Worm (Caenorhabditis elegans) whole organism, L2 larva: ENCODE data around the gene T04F3.5.

ENCODE experiments used
- ZK546.5 ChIP-seq: sonication (generic microtip); optimal IDR thresholded peaks from 2 replicates; lab custom pipeline; 2017; ENCODE audit warnings: missing biosample characterization, missing genetic modification characterization
- aly-2 ChIP-seq: fragments of 150-350 bp; optimal IDR thresholded peaks from 2 replicates; lab custom pipeline; 2014; ENCODE audit warnings: missing biosample characterization, missing genetic modification characterization
- ama-1 ChIP-seq: fragments of 150-350 bp; optimal IDR thresholded peaks from 2 replicates; lab custom pipeline; 2018; ENCODE audit warnings: inconsistent platforms
- elt-1 ChIP-seq: fragments of 150-350 bp; optimal IDR thresholded peaks from 2 replicates; lab custom pipeline; 2014; ENCODE audit warnings: missing biosample characterization, missing genetic modification characterization
- elt-3 ChIP-seq: sonication (generic microtip); optimal IDR thresholded peaks from 2 replicates; lab custom pipeline; 2017; ENCODE audit warnings: missing biosample characterization, missing genetic modification characterization
- lin-11 ChIP-seq: fragments of 150-350 bp; sonication (generic microtip); optimal IDR thresholded peaks from 2 replicates; lab custom pipeline; 2014; ENCODE audit warnings: missing biosample characterization, missing genetic modification characterization, inconsistent platforms, mixed read lengths
- lin-13 ChIP-seq: fragments of 150-350 bp; optimal IDR thresholded peaks from 2 replicates; lab custom pipeline; 2014; ENCODE audit warnings: missing biosample characterization, missing genetic modification reagents, missing genetic modification characterization
- lin-39 ChIP-seq: fragments of 150-350 bp; optimal IDR thresholded peaks from 2 replicates; lab custom pipeline; 2014; ENCODE audit warnings: missing biosample characterization, missing genetic modification reagents, missing genetic modification characterization
- lsy-2 ChIP-seq, 2 experiments: fragments of 150-350 bp in 1 of 2; sonication (generic microtip) in 1 of 2; optimal IDR thresholded peaks; 2 replicates each; lab custom pipeline; 2014 to 2017; ENCODE audit warnings: missing biosample characterization in 2 of 2, missing genetic modification characterization in 2 of 2
- nhr-6 ChIP-seq: fragments of 150-350 bp; optimal IDR thresholded peaks from 2 replicates; lab custom pipeline; 2014; ENCODE audit warnings: missing biosample characterization, missing genetic modification characterization
- nhr-77 ChIP-seq: fragments of 150-350 bp; optimal IDR thresholded peaks from 2 replicates; lab custom pipeline; 2014; ENCODE audit warnings: missing biosample characterization, missing genetic modification characterization
- snpc-4 ChIP-seq: fragments of 150-350 bp; optimal IDR thresholded peaks from 2 replicates; lab custom pipeline; 2014; ENCODE audit warnings: missing biosample characterization, missing genetic modification characterization
- unc-39 ChIP-seq: fragments of 150-350 bp; optimal IDR thresholded peaks from 2 replicates; lab custom pipeline; 2014; ENCODE audit warnings: missing biosample characterization, missing genetic modification characterization
- unc-62 ChIP-seq: fragments of 150-350 bp; optimal IDR thresholded peaks from 2 replicates; lab custom pipeline; 2014; ENCODE audit warnings: missing biosample characterization, missing genetic modification reagents, missing genetic modification characterization

DNA sequence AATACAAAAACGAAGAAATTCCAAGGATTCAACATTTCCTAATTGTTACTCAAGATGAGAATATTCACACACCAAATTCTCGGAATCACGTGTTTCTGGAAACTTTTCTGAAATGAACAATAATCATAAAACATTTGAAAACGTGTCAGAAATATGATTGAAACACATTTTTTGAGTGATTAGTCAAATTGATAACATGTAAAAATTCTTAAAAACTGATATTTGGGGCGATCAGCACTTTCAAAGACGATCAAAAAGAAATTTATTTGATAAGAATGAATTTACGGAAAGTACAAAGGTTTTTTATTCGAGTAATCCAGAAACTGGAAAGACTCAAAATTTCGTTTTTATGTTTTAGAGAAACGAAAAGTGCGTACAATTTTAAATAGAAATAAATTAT lies 44.7 kb upstream of the T04F3.5 start, which contains the start of gene tre-3:
- TF ChIP-seq ama-1 (no peak), lsy-2 (tag; optimal IDR thresholded peaks at IDR 0.05; lab: Kevin White, UChicago) (no peak), lin-39 (tag; lab: Kevin White, UChicago) (no peak), ZK546.5 (tag; lab: Kevin White, UChicago) (no peak), elt-1 (tag; lab: Kevin White, UChicago) (no peak), unc-62 (GFP tag; lab: Kevin White, UChicago) (no peak), aly-2 (no peak), lin-11 (tag; lab: Kevin White, UChicago) (no peak), elt-3 (tag; lab: Kevin White, UChicago) (no peak), lin-13 (GFP tag; lab: Kevin White, UChicago) (no peak), nhr-6 (tag; lab: Kevin White, UChicago) (no peak), nhr-77 (no peak), unc-39 (tag; lab: Kevin White, UChicago) (no peak), snpc-4 (no peak)
